Worm (Caenorhabditis elegans): ENCODE data around the gene prp-3.
A peak's percentile ranks its signal among the peaks of the same experiment; 100 is the strongest.

The prp-3 gene

DNA sequence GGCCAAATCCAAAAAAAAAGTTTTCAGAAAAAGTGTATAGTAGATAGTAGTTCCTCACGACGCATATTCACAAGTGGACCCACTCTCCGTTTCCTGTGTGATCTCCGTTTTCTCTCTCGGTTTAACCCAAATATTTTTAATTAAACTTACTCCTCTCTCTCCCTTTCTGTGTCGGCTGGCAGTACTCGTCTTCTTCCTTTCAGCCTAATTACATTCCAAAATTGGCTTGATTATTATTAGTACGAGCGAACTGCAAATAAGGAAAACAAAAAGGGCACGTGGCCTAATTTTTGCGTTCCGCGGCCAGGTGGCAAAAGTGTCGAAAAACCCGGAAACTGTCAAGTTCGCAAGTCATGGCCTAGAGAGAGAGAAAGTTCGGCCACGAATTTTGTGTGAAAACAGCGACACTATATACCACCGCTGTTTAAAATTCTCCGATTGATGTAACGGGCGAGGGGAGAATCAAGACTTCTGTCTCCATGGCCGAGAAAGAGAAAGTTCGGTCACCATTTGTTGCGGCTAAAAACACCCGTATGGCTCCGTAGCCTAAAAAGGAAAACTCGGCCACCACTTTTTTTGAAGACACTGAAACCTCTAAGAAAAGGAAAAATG, 30.8 kb downstream of the prp-3 start (continued):
- TF ChIP-seq unc-62 (GFP tag; optimal IDR thresholded peaks at IDR 0.05 in 1 of 2) (peak in 1 of 2 experiments; percentile 91), unc-62 (tag; optimal IDR thresholded peaks at IDR 0.05) (no peak), zip-2 (tag; optimal IDR thresholded peaks at IDR 0.05) (no peak)

ce11 chrIII:10395990-10396389, 31.8 kb downstream of the prp-3 start, which contains the start of gene M03C11.1:
TSS of gene M03C11.1 (minus strand) at chrIII:10396090.
- no peak for TF ChIP-seq egl-27 (tag; optimal IDR thresholded peaks at IDR 0.05)
- TF ChIP-seq fkh-10 (GFP tag; optimal IDR thresholded peaks at IDR 0.05), result no peak
- no peak for TF ChIP-seq F49E8.2 (tag; optimal IDR thresholded peaks at IDR 0.05; ENCODE audit: borderline replicate concordance)
- no peak for TF ChIP-seq mdl-1 (tag; optimal IDR thresholded peaks at IDR 0.05)
- TF ChIP-seq aha-1 (tag), result no peak
- no peak for TF ChIP-seq nhr-6 (tag; optimal IDR thresholded peaks at IDR 0.05)
- TF ChIP-seq dve-1 (tag; optimal IDR thresholded peaks at IDR 0.05; ENCODE audit: insufficient read depth), result no peak
- no peak for TF ChIP-seq dmd-9 (GFP tag; IDR thresholded peaks at IDR 0.05)
- no peak for TF ChIP-seq sdz-12 (GFP tag; optimal IDR thresholded peaks at IDR 0.05)
- no peak for TF ChIP-seq D1046.2 (GFP tag; IDR thresholded peaks at IDR 0.05)
- no peak for TF ChIP-seq ceh-82 (tag; optimal IDR thresholded peaks at IDR 0.05)
- no peak for TF ChIP-seq ceh-44 (GFP tag; IDR thresholded peaks at IDR 0.05)
- no peak for TF ChIP-seq saeg-2 (GFP tag; IDR thresholded peaks at IDR 0.05)

- no peak for TF ChIP-seq nhr-25 (tag; optimal IDR thresholded peaks at IDR 0.05; ENCODE audit: borderline replicate concordance, insufficient read depth)
- TF ChIP-seq nhr-102 (tag; optimal IDR thresholded peaks at IDR 0.05), result no peak
- TF ChIP-seq unc-62 (GFP tag; optimal IDR thresholded peaks at IDR 0.05 in 1 of 2), result peak in 1 of 2 experiments; percentile 52
- no peak for TF ChIP-seq unc-62 (tag; optimal IDR thresholded peaks at IDR 0.05)
Observed at ce11 chrIII:10391628-10392027, 36.2 kb downstream of the prp-3 start, which contains the start of gene M03C11.9. TSS of gene M03C11.9 (minus strand) at chrIII:10391728.

- TF ChIP-seq nhr-10 (tag; optimal IDR thresholded peaks at IDR 0.05) (no peak), cey-2 (tag; optimal IDR thresholded peaks at IDR 0.05; ENCODE audit: borderline replicate concordance, insufficient read depth) (no peak), T26A8.4 (GFP tag; IDR thresholded peaks at IDR 0.05) (no peak), nhr-28 (tag; optimal IDR thresholded peaks at IDR 0.05) (no peak), tag-97 (GFP tag; IDR thresholded peaks at IDR 0.05) (no peak), spr-1 (tag; optimal IDR thresholded peaks at IDR 0.05) (no peak), lsy-2 (tag; optimal IDR thresholded peaks at IDR 0.05) (no peak), snpc-1.2 (GFP tag; IDR thresholded peaks at IDR 0.05) (no peak), ZK546.5 (tag; optimal IDR thresholded peaks at IDR 0.05) (no peak), lin-13 (GFP tag; optimal IDR thresholded peaks at IDR 0.05) (no peak), ZK337.2 (GFP tag; IDR thresholded peaks at IDR 0.05) (no peak), fkh-10 (GFP tag; optimal IDR thresholded peaks at IDR 0.05) (no peak), mdt-29 (GFP tag; IDR thresholded peaks at IDR 0.05) (no peak), ceh-20 (GFP tag; IDR thresholded peaks at IDR 0.05) (no peak), ces-1 (GFP tag; optimal IDR thresholded peaks at IDR 0.05) (no peak), lin-38 (GFP tag; IDR thresholded peaks at IDR 0.05) (no peak), jun-1 (tag; optimal IDR thresholded peaks at IDR 0.05) (no peak), nhr-42 (GFP tag; IDR thresholded peaks at IDR 0.05) (no peak), mep-1 (tag; optimal IDR thresholded peaks at IDR 0.05) (no peak), zag-1 (tag; optimal IDR thresholded peaks at IDR 0.05) (no peak)
Observed at ce11 chrIII:10389608-10390007, 38.2 kb downstream of the prp-3 start.

All from whole organism, L4 larva.